Fruit fly (Drosophila melanogaster): ENCODE measurements around the gene Gr93d.
A peak's percentile ranks its signal among the peaks of the same experiment; 100 is the strongest.

dm6 chr3R:21849988-21850460 lies 3.6 kb upstream of the Gr93d start:
- TF ChIP-seq CTCF (optimal IDR thresholded peaks at IDR 0.05) (peak in 1 of 2 experiments; percentile 6), CG8478 (optimal IDR thresholded peaks at IDR 0.05) (no peak)
